Worm (Caenorhabditis elegans) whole organism, L4 larva: Measurements from ENCODE around the gene ZK105.14.

Experiments
- fkh-10 ChIP-seq: fragments of 150-350 bp; optimal IDR thresholded peaks from 2 replicates; lab custom pipeline; 2014; ENCODE audit warnings: missing biosample characterization, missing genetic modification reagents, missing genetic modification characterization
- fos-1 ChIP-seq: fragments of 150-350 bp; optimal IDR thresholded peaks from 2 replicates; lab custom pipeline; 2014; ENCODE audit warnings: missing biosample characterization, missing genetic modification characterization
- lin-15B ChIP-seq: fragments of 150-350 bp; sonication (generic microtip); optimal IDR thresholded peaks from 3 replicates; lab custom pipeline; 2014; ENCODE audit warnings: missing biosample characterization, missing genetic modification characterization
- mes-2 ChIP-seq: sonication (generic microtip); optimal IDR thresholded peaks from 2 replicates; lab custom pipeline; 2016; ENCODE audit warnings: missing genotype, mild to moderate bottlenecking, missing genetic modification characterization, missing compliant biosample characterization; ENCODE audit not compliant: poor library complexity, severe bottlenecking
- nhr-25 ChIP-seq: sonication (generic microtip); optimal IDR thresholded peaks from 2 replicates; lab custom pipeline; 2017; ENCODE audit warnings: missing genetic modification characterization, mild to moderate bottlenecking, missing compliant biosample characterization, antibody characterized with exemption, moderate library complexity, borderline replicate concordance; ENCODE audit not compliant: insufficient read depth
- set-16 ChIP-seq: fragments of 200-800 bp; sonication (Bioruptor generic); IDR thresholded peaks from 2 replicates; pipeline ENCODE4 v1.3.6; 2022; ENCODE audit warnings: missing genetic modification reagents, missing genetic modification characterization, missing compliant biosample characterization
- ztf-11 ChIP-seq: fragments of 150-350 bp; optimal IDR thresholded peaks from 2 replicates; lab custom pipeline; 2014; ENCODE audit warnings: missing biosample characterization, missing genetic modification characterization

ce11 chrV:7739949-7740348, 18.1 kb upstream of the ZK105.14 start:
- TF ChIP-seq set-16 (GFP tag; lab: Robert Waterston, UW) (no peak), lin-15B (tag; lab: Kevin White, UChicago) (no peak), nhr-25 (tag; lab: Kevin White, UChicago) (peak; percentile 13), fkh-10 (GFP tag; lab: Kevin White, UChicago) (no peak), ztf-11 (no peak), mes-2 (no peak), fos-1 (no peak)
